Fruit fly (Drosophila melanogaster) whole organism, embryonic: ENCODE results near the gene ph-d.

Source experiments
- Antp ChIP-seq: fragments of 200-800 bp; sonication (Bioruptor generic); optimal IDR thresholded peaks from 3 replicates; lab custom pipeline; 2016; ENCODE audit warnings: missing biosample characterization, missing genetic modification characterization
- CG10366 ChIP-seq: fragments of 200-800 bp; sonication (Bioruptor generic); IDR thresholded peaks from 2 replicates; pipeline ENCODE4 v1.3.6; 2022; ENCODE audit warnings: missing biosample characterization, missing genetic modification characterization
- CG12659 ChIP-seq: fragments of 200-800 bp; sonication (Bioruptor generic); optimal IDR thresholded peaks from 3 replicates; lab custom pipeline; 2017; ENCODE audit warnings: mild to moderate bottlenecking, missing biosample characterization, missing genetic modification reagents, missing genetic modification characterization
- CG13287 ChIP-seq: fragments of 200-800 bp; sonication (Bioruptor generic); IDR thresholded peaks from 2 replicates; pipeline ENCODE4 v1.3.6; 2022; ENCODE audit warnings: missing biosample characterization, missing genetic modification characterization; ENCODE audit not compliant: partially characterized antibody
- CG13624 ChIP-seq: fragments of 200-800 bp; sonication (Bioruptor generic); optimal IDR thresholded peaks from 2 replicates; lab custom pipeline; 2016; ENCODE audit warnings: missing biosample characterization, missing genetic modification characterization
- CG14014 ChIP-seq: fragments of 200-800 bp; sonication (Bioruptor generic); IDR thresholded peaks from 2 replicates; pipeline ENCODE4 v1.3.6; 2022; ENCODE audit warnings: missing biosample characterization, missing genetic modification characterization
- CG15696 ChIP-seq: fragments of 200-800 bp; sonication (Bioruptor generic); optimal IDR thresholded peaks from 2 replicates; lab custom pipeline; 2019; ENCODE audit warnings: missing biosample characterization, mild to moderate bottlenecking, missing genetic modification characterization, moderate library complexity
- CG16813 ChIP-seq: fragments of 200-800 bp; sonication (Bioruptor generic); IDR thresholded peaks from 3 replicates; pipeline ENCODE4 v1.3.6; 2022; ENCODE audit warnings: missing biosample characterization, missing genetic modification characterization; ENCODE audit not compliant: partially characterized antibody
- CG2875 ChIP-seq: fragments of 200-800 bp; sonication (Bioruptor generic); optimal IDR thresholded peaks from 2 replicates; lab custom pipeline; 2017; ENCODE audit warnings: missing biosample characterization, mild to moderate bottlenecking, missing genetic modification characterization, missing genetic modification reagents
- CG3065 ChIP-seq: fragments of 200-800 bp; sonication (Bioruptor generic); optimal IDR thresholded peaks from 2 replicates; lab custom pipeline; 2016; ENCODE audit warnings: missing biosample characterization, missing genetic modification characterization
- CG4282 ChIP-seq: fragments of 200-800 bp; sonication (Bioruptor generic); optimal IDR thresholded peaks from 2 replicates; lab custom pipeline; 2016; ENCODE audit warnings: missing biosample characterization, missing genetic modification characterization
- CG4404 ChIP-seq: fragments of 200-800 bp; sonication (Bioruptor generic); IDR thresholded peaks from 2 replicates; pipeline ENCODE4 v1.3.6; 2022; ENCODE audit warnings: missing biosample characterization, missing genetic modification characterization
- CG4730 ChIP-seq: fragments of 200-800 bp; sonication (Bioruptor generic); IDR thresholded peaks from 2 replicates; pipeline ENCODE4 v1.3.6; 2022; ENCODE audit warnings: missing biosample characterization, missing genetic modification characterization
- CG8290 ChIP-seq, 3 experiments: fragments of 200-800 bp; sonication (Bioruptor generic); optimal IDR thresholded peaks; 2 replicates each; lab custom pipeline; 2016 to 2019; ENCODE audit warnings: missing biosample characterization in 3 of 3, missing genetic modification characterization in 3 of 3, mild to moderate bottlenecking in 2 of 3, moderate library complexity in 1 of 3
- CG9437 ChIP-seq: fragments of 200-800 bp; sonication (Bioruptor generic); optimal IDR thresholded peaks from 2 replicates; lab custom pipeline; 2018; ENCODE audit warnings: missing biosample characterization, mild to moderate bottlenecking, missing genetic modification characterization
- CTCF ChIP-seq: fragments of 200-800 bp; sonication (Bioruptor generic); optimal IDR thresholded peaks from 2 replicates; lab custom pipeline; 2017; ENCODE audit warnings: missing biosample characterization, mild to moderate bottlenecking, missing genetic modification characterization, moderate library complexity
- Dfd ChIP-seq, 2 experiments: fragments of >200 bp; optimal IDR thresholded peaks; 2 replicates each; lab custom pipeline; 2017; ENCODE audit warnings: missing biosample characterization in 2 of 2, missing genetic modification characterization in 2 of 2
- Dip3 ChIP-seq: fragments of 200-800 bp; sonication (Bioruptor generic); optimal IDR thresholded peaks from 3 replicates; lab custom pipeline; 2016; ENCODE audit warnings: missing biosample characterization, missing genetic modification characterization
- Doc2 ChIP-seq: fragments of 200-800 bp; sonication (Bioruptor generic); IDR thresholded peaks from 2 replicates; pipeline ENCODE4 v1.3.6; 2022; ENCODE audit warnings: missing biosample characterization, missing genetic modification characterization
- Ets65A ChIP-seq: fragments of 200-800 bp; sonication (Bioruptor generic); peaks from one replicate; lab custom pipeline; 2016; ENCODE audit warnings: missing biosample characterization, missing genetic modification characterization
- Hey ChIP-seq: fragments of 200-800 bp; sonication (Bioruptor generic); optimal IDR thresholded peaks from 3 replicates; lab custom pipeline; 2018; ENCODE audit warnings: missing biosample characterization, mild to moderate bottlenecking, missing genetic modification characterization
- Mrtf ChIP-seq: fragments of 200-800 bp; sonication (Bioruptor generic); IDR thresholded peaks from 3 replicates; pipeline ENCODE4 v1.3.6; 2022; ENCODE audit warnings: missing biosample characterization, missing genetic modification characterization
- NFAT ChIP-seq: fragments of 200-800 bp; sonication (Bioruptor generic); IDR thresholded peaks from 2 replicates; pipeline ENCODE4 v1.3.6; 2022; ENCODE audit warnings: missing biosample characterization, missing genetic modification characterization
- Oli ChIP-seq: fragments of 200-800 bp; sonication (Bioruptor generic); optimal IDR thresholded peaks from 2 replicates; lab custom pipeline; 2018; ENCODE audit warnings: missing biosample characterization, mild to moderate bottlenecking, missing genetic modification characterization, moderate library complexity
- Trl ChIP-seq, 3 experiments: fragments of >200 bp in 2 of 3; fragments of 200-800 bp in 1 of 3; sonication (Bioruptor generic) in 1 of 3; optimal IDR thresholded peaks; 2 replicates in 1 of 3; 3 replicates in 2 of 3; lab custom pipeline; 2016 to 2017; ENCODE audit warnings: missing biosample characterization in 1 of 3, missing genetic modification characterization in 1 of 3
- ab ChIP-seq: fragments of 200-800 bp; sonication (Bioruptor generic); optimal IDR thresholded peaks from 2 replicates; lab custom pipeline; 2016; ENCODE audit warnings: missing biosample characterization, missing genetic modification characterization
- bab2 ChIP-seq: fragments of 200-800 bp; sonication (Bioruptor generic); optimal IDR thresholded peaks from 2 replicates; lab custom pipeline; 2016; ENCODE audit warnings: missing biosample characterization, missing genetic modification characterization
- chif ChIP-seq, 2 experiments: fragments of 200-800 bp; sonication (Bioruptor generic); optimal IDR thresholded peaks; 3 replicates each; lab custom pipeline; 2016; ENCODE audit warnings: missing biosample characterization in 2 of 2, missing genetic modification characterization in 2 of 2
- cwo ChIP-seq: fragments of 200-800 bp; sonication (Bioruptor generic); optimal IDR thresholded peaks from 3 replicates; lab custom pipeline; 2017; ENCODE audit warnings: missing biosample characterization, missing genetic modification characterization, mild to moderate bottlenecking, moderate library complexity, missing genetic modification reagents
- danr ChIP-seq: fragments of 200-800 bp; sonication (Bioruptor generic); IDR thresholded peaks from 2 replicates; pipeline ENCODE4 v1.3.6; 2022; ENCODE audit warnings: missing biosample characterization, missing genetic modification characterization
- disco-r ChIP-seq: fragments of 200-800 bp; sonication (Bioruptor generic); optimal IDR thresholded peaks from 2 replicates; lab custom pipeline; 2016; ENCODE audit warnings: missing biosample characterization, missing genetic modification characterization
- gcm2 ChIP-seq: fragments of 200-800 bp; sonication (Bioruptor generic); optimal IDR thresholded peaks from 2 replicates; lab custom pipeline; 2016; ENCODE audit warnings: missing biosample characterization, missing genetic modification characterization
- gem ChIP-seq: fragments of 200-800 bp; sonication (Bioruptor generic); optimal IDR thresholded peaks from 2 replicates; lab custom pipeline; 2019; ENCODE audit warnings: missing biosample characterization, mild to moderate bottlenecking, missing genetic modification characterization, moderate library complexity
- hth ChIP-seq: fragments of >200 bp; optimal IDR thresholded peaks from 2 replicates; lab custom pipeline; 2017; ENCODE audit warnings: inconsistent platforms
- ind ChIP-seq: fragments of 200-800 bp; sonication (Bioruptor generic); optimal IDR thresholded peaks from 3 replicates; lab custom pipeline; 2016; ENCODE audit warnings: missing biosample characterization, missing genetic modification characterization
- jing ChIP-seq: fragments of 200-800 bp; sonication (Bioruptor generic); optimal IDR thresholded peaks from 2 replicates; lab custom pipeline; 2018; ENCODE audit warnings: missing biosample characterization, mild to moderate bottlenecking, missing genetic modification characterization
- ken ChIP-seq: fragments of 200-800 bp; sonication (Bioruptor generic); IDR thresholded peaks from 3 replicates; pipeline ENCODE4 v1.3.6; 2022; ENCODE audit warnings: missing biosample characterization, missing genetic modification characterization
- pan ChIP-seq, 4 experiments: fragments of >200 bp in 3 of 4; fragments of 200-800 bp in 1 of 4; sonication (Bioruptor generic) in 1 of 4; optimal IDR thresholded peaks in 3 of 4; IDR thresholded peaks in 1 of 4; 2 replicates each; pipeline versions ENCODE4 v1.3.6 to Lab custom; 2017 to 2022; ENCODE audit warnings: missing biosample characterization in 2 of 4, missing genetic modification characterization in 2 of 4, mixed read lengths in 1 of 4
- peb ChIP-seq: fragments of 200-800 bp; sonication (Bioruptor generic); IDR thresholded peaks from 2 replicates; pipeline ENCODE4 v1.3.6; 2022; ENCODE audit warnings: missing biosample characterization, missing genetic modification characterization
- phol ChIP-seq: fragments of 200-800 bp; sonication (Bioruptor generic); optimal IDR thresholded peaks from 3 replicates; lab custom pipeline; 2018; ENCODE audit warnings: missing biosample characterization, mild to moderate bottlenecking, missing genetic modification characterization, moderate library complexity
- pnt ChIP-seq: fragments of 200-800 bp; sonication (Bioruptor generic); optimal IDR thresholded peaks from 3 replicates; lab custom pipeline; 2016; ENCODE audit warnings: missing biosample characterization, missing genetic modification characterization
- psq ChIP-seq: fragments of 200-800 bp; sonication (Bioruptor generic); optimal IDR thresholded peaks from 2 replicates; lab custom pipeline; 2017; ENCODE audit warnings: missing biosample characterization, missing genetic modification characterization
- run ChIP-seq: fragments of 200-800 bp; sonication (Bioruptor generic); optimal IDR thresholded peaks from 3 replicates; lab custom pipeline; 2018; ENCODE audit warnings: missing biosample characterization, mild to moderate bottlenecking, missing genetic modification characterization
- sisA ChIP-seq: fragments of 200-800 bp; sonication (Bioruptor generic); IDR thresholded peaks from 2 replicates; pipeline ENCODE4 v1.3.6; 2022; ENCODE audit warnings: missing biosample characterization, missing genetic modification characterization
- slbo ChIP-seq: fragments of 200-800 bp; sonication (Bioruptor generic); IDR thresholded peaks from 2 replicates; pipeline ENCODE4 v1.3.6; 2022; ENCODE audit warnings: missing biosample characterization, missing genetic modification characterization
- slp2 ChIP-seq: fragments of 200-800 bp; sonication (Bioruptor generic); optimal IDR thresholded peaks from 2 replicates; lab custom pipeline; 2016; ENCODE audit warnings: missing biosample characterization, missing genetic modification characterization
- so ChIP-seq: fragments of 200-800 bp; sonication (Bioruptor generic); IDR thresholded peaks from 3 replicates; pipeline ENCODE4 v1.3.6; 2022; ENCODE audit warnings: missing biosample characterization, missing genetic modification characterization
- vnd ChIP-seq: fragments of 200-800 bp; sonication (Bioruptor generic); IDR thresholded peaks from 3 replicates; pipeline ENCODE4 v1.3.6; 2022; ENCODE audit warnings: missing biosample characterization, missing genetic modification characterization; ENCODE audit not compliant: partially characterized antibody
- z ChIP-seq: fragments of 200-800 bp; sonication (Bioruptor generic); IDR thresholded peaks from 3 replicates; pipeline ENCODE4 v1.3.6; 2022; ENCODE audit warnings: missing biosample characterization, missing genetic modification characterization
- zen ChIP-seq: fragments of 200-800 bp; sonication (Bioruptor generic); optimal IDR thresholded peaks from 3 replicates; lab custom pipeline; 2018; ENCODE audit warnings: missing biosample characterization, mild to moderate bottlenecking, missing genetic modification characterization, moderate library complexity
- zfh1 ChIP-seq: fragments of 200-800 bp; sonication (Bioruptor generic); IDR thresholded peaks from 3 replicates; pipeline ENCODE4 v1.3.6; 2022; ENCODE audit warnings: missing biosample characterization, missing genetic modification characterization

The ph-d gene

dm6 chrX:2141159-2141853 is 18.2 kb upstream of the ph-d start, which contains the start of gene D2hgdh (continued):
- TF ChIP-seq CG8290 (GFP tag; optimal IDR thresholded peaks at IDR 0.05; lab: Kevin White, UChicago), result no peak
- TF ChIP-seq CG8290 (tag; optimal IDR thresholded peaks at IDR 0.05; lab: Kevin White, UChicago), result peak in 1 of 2 experiments; percentile 39
- no peak for TF ChIP-seq vnd (GFP tag; lab: Robert Waterston, UW)
- peak; percentile 33; the same call in 1 of the 2 replicates for TF ChIP-seq CG13287 (GFP tag; lab: Robert Waterston, UW)
- peak; percentile 76; the same call in 2 of the 3 replicates for TF ChIP-seq z (GFP tag; lab: Robert Waterston, UW)
- no peak for TF ChIP-seq zfh1 (GFP tag; lab: Robert Waterston, UW)
- no peak for TF ChIP-seq disco-r (GFP tag; lab: Kevin White, UChicago)
- TF ChIP-seq danr (GFP tag; lab: Robert Waterston, UW), result no peak
- no peak for TF ChIP-seq CG4404
- no peak for TF ChIP-seq jing
- no peak for TF ChIP-seq gcm2 (GFP tag; lab: Kevin White, UChicago)
- TF ChIP-seq CG9437 (GFP tag; lab: Kevin White, UChicago), result no peak
- TF ChIP-seq so, result no peak
- no peak for TF ChIP-seq CTCF
- TF ChIP-seq ken, result no peak
- no peak for TF ChIP-seq zen
- TF ChIP-seq CG15696 (tag; lab: Kevin White, UChicago), result no peak
- peak; percentile 61 to 80 for TF ChIP-seq Trl (optimal IDR thresholded peaks at IDR 0.05; lab: Kevin White, UChicago)
- TF ChIP-seq Trl (GFP tag; optimal IDR thresholded peaks at IDR 0.05; lab: Kevin White, UChicago), result no peak
- TF ChIP-seq run (tag; lab: Kevin White, UChicago), result peak; percentile 9
- TF ChIP-seq CG14014 (GFP tag; lab: Robert Waterston, UW), result no peak; the same call in 1 of the 2 replicates
- TF ChIP-seq CG4282, result no peak
- no peak for TF ChIP-seq CG10366 (GFP tag; lab: Robert Waterston, UW)
- no peak for TF ChIP-seq Hey (tag; lab: Kevin White, UChicago)
- TF ChIP-seq slbo, result peak; percentile 49
- 0 out of 2 replicates have a peak, but pooled peaks have one; percentile 8 for TF ChIP-seq NFAT (GFP tag; lab: Robert Waterston, UW)
- TF ChIP-seq pan (optimal IDR thresholded peaks at IDR 0.05; lab: Kevin White, UChicago), result no peak
- peak in 1 of 2 experiments; percentile 24 for TF ChIP-seq pan (GFP tag; optimal IDR thresholded peaks at IDR 0.05 in 1 of 2, IDR thresholded peaks at IDR 0.05 in 1 of 2)

dm6 chrX:2140487-2140886 is 17.4 kb upstream of the ph-d start:
- no peak for TF ChIP-seq sisA
- no peak for TF ChIP-seq bab2
- peak; percentile 24 for TF ChIP-seq phol
- TF ChIP-seq psq (GFP tag; lab: Kevin White, UChicago), result no peak
- TF ChIP-seq chif (GFP tag; optimal IDR thresholded peaks at IDR 0.05; lab: Kevin White, UChicago), result no peak
- no peak for TF ChIP-seq CG13624
- no peak for TF ChIP-seq hth (lab: Kevin White, UChicago)
- TF ChIP-seq pnt (GFP tag; lab: Kevin White, UChicago), result no peak
- TF ChIP-seq ind (GFP tag; lab: Kevin White, UChicago), result no peak
- no peak for TF ChIP-seq CG4730
- TF ChIP-seq ab, result no peak
- no peak for TF ChIP-seq Oli (tag; lab: Kevin White, UChicago)
- no peak for TF ChIP-seq CG3065
- TF ChIP-seq gem (tag; lab: Kevin White, UChicago), result no peak
- TF ChIP-seq Dip3 (GFP tag; lab: Kevin White, UChicago), result no peak
- no peak for TF ChIP-seq CG2875
- TF ChIP-seq slp2 (GFP tag; lab: Kevin White, UChicago), result no peak
- no peak for TF ChIP-seq Mrtf (GFP tag; lab: Robert Waterston, UW)
- TF ChIP-seq Antp (GFP tag; lab: Kevin White, UChicago), result no peak
- TF ChIP-seq CG16813 (GFP tag; lab: Robert Waterston, UW), result no peak
- TF ChIP-seq Ets65A (GFP tag; lab: Kevin White, UChicago), result no peak
- no peak for TF ChIP-seq Doc2 (GFP tag; lab: Robert Waterston, UW)
- TF ChIP-seq cwo (GFP tag; lab: Kevin White, UChicago), result no peak
- no peak for TF ChIP-seq peb (GFP tag; lab: Robert Waterston, UW)
- no peak for TF ChIP-seq CG12659 (GFP tag; lab: Kevin White, UChicago)
- no peak for TF ChIP-seq Dfd (GFP tag; optimal IDR thresholded peaks at IDR 0.05; lab: Kevin White, UChicago)
